Fruit fly (Drosophila melanogaster): ENCODE measurements around the gene Gr36b.

Gene Gr36b

DNA sequence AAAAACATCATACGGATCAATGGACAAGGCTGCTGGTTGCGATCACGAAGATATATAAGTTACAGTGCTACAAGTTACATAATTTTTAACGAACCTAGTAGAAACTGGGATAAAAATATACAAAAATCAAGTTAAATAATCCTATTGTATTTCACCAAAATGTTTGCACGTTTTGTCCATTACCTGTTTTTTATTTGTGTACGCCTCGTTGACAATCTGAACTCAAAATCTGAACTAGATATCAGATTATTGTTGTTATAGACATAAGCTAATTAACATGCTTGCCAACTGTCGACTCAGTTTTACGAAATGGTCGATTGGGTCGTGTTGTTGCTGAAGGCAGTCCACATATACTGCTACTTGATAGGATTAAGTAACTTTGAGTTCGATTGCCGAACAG is at the start of gene Gr36b:
TSS of gene Gr36b (plus strand) at position 301 of the 400 bp plus-strand sequence.
- no peak for TF ChIP-seq CG17801 (GFP tag; optimal IDR thresholded peaks at IDR 0.05; ENCODE audit: partially characterized antibody)

DNA sequence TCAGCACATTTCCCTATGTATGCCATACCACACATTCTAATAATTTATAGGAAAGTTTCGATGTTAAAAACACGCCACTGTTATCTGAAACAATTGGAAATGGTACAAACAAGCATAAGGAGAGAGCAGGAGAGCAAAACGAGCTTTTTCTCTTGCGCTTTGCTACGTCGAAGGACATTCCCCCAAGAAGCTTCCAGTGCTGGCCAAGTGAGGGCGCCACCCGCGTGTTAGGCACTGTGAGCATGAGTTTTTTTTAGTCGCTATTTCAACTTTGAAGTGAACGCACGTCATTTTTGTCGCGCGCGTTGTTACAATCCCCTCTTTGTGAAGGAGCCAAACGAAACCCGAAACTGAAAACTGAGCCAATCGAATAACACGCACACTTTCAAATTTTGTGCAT is 47.8 kb upstream of the Gr36b start, which contains the start of the genes CG34106 and beat-IIIa:
TSS of gene CG34106 (plus strand) at position 230 of the 400 bp plus-strand sequence.
TSS of gene beat-IIIa (plus strand) at position 230 of the 400 bp plus-strand sequence.
- TF ChIP-seq CG17801 (GFP tag; optimal IDR thresholded peaks at IDR 0.05; ENCODE audit: partially characterized antibody) = no peak

DNA sequence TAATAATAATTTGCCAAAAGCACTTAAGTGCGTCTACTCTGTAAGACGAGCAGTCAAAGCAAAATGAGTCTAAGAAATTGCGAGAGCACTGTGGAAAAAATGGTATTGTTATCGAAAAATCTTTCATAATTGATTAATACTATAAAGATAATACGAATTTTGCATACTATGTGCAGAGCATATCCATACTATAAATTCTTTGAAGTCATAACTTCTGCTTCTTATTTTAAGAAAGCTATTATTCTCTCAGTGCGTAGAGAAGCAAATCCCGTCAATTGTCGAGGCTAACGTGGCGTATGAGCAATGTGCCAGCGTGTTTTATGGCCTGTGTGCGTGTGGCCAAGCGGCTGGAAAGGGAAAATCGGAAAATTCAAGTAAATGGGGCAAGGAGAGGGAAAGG is 18.9 kb upstream of the Gr36b start:
- TF ChIP-seq CG17801 (GFP tag; optimal IDR thresholded peaks at IDR 0.05; ENCODE audit: partially characterized antibody) = no peak

DNA sequence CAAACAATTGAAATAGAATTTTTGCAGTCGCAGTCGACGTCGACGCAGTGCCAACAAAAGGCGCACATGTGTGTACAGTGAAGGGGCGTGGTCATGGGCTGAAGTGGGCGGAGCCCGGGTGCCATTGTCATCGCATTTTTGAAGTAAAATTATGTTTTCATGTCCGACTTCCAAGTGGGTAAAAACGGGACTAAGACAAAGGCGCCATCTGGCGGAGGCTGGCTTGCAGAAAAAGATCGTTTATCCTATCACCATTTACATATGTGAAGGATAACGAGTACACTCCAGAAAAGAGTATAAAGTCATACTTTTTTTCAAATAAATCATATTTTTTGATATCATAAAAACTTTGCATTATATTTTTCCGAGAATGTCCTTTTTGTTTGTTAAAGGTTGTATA is 15.2 kb upstream of the Gr36b start:
- no peak for TF ChIP-seq CG17801 (GFP tag; optimal IDR thresholded peaks at IDR 0.05; ENCODE audit: partially characterized antibody)

DNA sequence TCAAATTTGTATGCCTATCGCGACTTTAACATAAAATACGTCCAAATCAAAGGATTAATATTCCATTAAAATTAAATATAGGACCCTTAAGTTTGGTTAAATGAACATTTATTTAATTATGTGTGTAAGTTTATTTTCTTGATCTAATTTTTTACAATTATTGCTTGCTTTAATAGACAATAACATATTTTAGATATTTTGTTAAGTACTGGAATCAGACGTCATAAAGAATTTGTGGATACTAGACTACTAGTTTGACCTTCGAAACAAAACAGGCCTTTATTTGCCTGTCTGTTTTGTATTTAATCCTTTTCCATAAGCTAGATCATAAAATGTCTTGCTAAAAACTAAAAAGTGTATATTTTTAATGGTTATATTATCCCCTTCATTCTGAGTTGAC is 5.4 kb upstream of the Gr36b start, which contains the start of gene CG34169:
TSS of gene CG34169 (plus strand) at position 301 of the 400 bp plus-strand sequence.
- no peak for TF ChIP-seq CG17801 (GFP tag; optimal IDR thresholded peaks at IDR 0.05; ENCODE audit: partially characterized antibody)

DNA sequence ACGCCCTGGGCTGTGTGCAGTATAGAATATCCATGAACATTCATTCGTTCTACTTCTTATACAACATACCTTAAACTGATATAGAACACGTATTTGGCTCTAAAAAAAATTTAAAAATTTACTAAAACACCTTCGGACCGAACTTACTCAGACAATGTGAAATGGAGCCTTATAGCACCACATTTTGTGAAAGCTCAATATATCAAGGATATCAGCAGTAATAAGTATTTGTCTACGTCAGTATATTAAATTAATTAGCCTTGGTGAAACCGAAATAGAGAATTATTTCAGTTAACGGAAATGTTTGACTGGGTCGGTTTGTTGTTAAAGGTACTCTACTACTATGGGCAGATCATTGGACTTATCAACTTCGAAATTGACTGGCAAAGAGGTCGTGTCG is 2.3 kb upstream of the Gr36b start, which contains the start of gene Gr36a:
TSS of gene Gr36a (plus strand) at position 301 of the 400 bp plus-strand sequence.
- TF ChIP-seq CG17801 (GFP tag; optimal IDR thresholded peaks at IDR 0.05; ENCODE audit: partially characterized antibody) = no peak

DNA sequence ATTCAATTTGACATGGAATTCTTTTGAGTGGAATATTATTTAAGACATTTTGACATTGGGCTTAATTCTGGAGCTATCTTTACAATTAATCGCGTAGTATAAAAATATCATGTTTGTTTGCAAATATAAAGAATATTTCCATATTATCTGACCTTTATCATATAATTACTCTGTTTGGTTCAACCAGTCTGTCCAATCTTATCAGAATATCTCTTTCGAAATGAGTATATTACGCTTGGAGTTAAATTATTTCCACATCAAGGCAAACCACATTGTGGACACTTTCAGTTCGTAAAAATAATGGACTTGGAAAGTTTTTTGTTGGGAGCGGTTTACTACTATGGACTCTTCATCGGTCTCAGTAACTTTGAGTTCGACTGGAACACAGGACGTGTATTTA is 1.5 kb downstream of the Gr36b start, which contains the start of gene Gr36c:
TSS of gene Gr36c (plus strand) at position 301 of the 400 bp plus-strand sequence.
- TF ChIP-seq CG17801 (GFP tag; optimal IDR thresholded peaks at IDR 0.05; ENCODE audit: partially characterized antibody) = no peak

DNA sequence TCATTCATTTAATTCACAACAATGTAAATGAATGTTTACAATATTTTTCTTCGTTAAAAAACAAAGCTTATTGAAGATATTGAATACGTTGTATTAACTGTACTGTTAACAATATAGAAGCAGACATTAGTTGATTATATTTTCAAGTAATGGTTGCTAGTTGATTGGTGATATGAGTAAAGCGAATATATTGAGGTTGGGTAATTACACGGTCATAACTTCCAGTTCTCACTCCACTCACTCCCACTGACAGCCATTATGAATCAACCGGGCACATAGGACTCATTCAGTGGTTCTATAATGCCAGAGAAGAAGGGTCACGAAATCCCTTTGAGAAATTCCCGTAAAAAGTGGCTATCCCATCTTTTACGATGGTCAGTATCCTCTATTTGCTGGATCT is 3.1 kb downstream of the Gr36b start, which contains the start of gene Grl36a:
TSS of gene Grl36a (plus strand) at position 301 of the 400 bp plus-strand sequence.
- TF ChIP-seq CG17801 (GFP tag; optimal IDR thresholded peaks at IDR 0.05; ENCODE audit: partially characterized antibody) = no peak

DNA sequence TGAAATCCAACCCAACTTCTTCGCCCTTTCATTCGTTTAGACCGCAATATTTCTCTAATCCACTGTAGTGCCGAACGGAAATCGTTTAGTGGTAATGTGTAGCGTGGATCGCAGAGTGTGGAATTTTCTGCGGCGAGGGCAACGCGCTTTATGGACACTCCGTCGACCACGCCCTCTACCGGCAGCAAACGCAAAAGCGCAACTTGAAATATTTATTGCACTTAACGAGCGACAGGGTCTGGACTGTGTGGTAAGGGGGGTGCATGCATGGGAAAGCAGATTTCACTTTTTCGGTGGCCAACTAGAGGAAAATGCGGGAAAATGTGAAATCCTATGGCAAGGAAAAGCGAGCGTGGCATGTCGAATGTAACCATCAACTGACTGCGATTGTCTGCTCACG is 16.6 kb downstream of the Gr36b start:
- TF ChIP-seq CG17801 (GFP tag; optimal IDR thresholded peaks at IDR 0.05; ENCODE audit: partially characterized antibody) = no peak

DNA sequence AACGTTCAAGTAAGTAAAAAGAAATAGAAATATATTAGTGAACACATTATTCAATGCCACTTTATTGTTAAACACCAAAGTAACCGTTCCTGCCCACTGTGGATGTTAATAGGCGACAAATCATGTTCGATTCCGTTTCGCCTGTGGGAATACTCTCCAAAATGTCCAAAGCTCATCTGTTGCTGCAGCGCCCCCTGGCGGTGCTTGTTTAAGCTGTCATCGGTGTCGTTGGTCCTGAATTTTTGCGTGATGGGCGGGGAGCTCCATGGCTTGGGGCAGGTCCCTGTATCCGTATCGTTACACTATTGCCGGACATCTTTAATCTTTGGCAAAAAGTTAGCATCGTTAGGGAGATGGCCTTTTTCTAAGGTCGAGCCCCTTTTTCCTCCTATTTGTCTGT is 23.2 kb downstream of the Gr36b start:
- TF ChIP-seq CG17801 (GFP tag; optimal IDR thresholded peaks at IDR 0.05; ENCODE audit: partially characterized antibody) = no peak

DNA sequence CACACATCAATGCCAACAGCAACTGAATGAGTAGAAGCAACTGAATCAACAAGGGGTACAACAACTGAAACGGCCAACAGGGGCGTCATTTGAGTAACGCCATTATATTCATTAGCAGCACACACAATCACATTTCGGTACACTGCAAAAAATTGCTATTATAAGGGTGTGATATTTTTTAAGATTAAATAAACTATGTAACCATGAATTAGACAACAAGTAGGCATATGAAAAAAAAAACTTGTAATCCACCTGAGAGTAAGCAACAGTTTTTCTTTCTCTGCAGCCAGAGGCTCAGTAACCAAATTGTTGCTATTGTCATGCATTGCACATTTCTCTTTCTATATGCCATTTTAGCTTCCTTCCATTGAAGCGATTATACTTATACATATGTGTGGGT is 25.3 kb downstream of the Gr36b start:
- TF ChIP-seq CG17801 (GFP tag; optimal IDR thresholded peaks at IDR 0.05; ENCODE audit: partially characterized antibody) = no peak

DNA sequence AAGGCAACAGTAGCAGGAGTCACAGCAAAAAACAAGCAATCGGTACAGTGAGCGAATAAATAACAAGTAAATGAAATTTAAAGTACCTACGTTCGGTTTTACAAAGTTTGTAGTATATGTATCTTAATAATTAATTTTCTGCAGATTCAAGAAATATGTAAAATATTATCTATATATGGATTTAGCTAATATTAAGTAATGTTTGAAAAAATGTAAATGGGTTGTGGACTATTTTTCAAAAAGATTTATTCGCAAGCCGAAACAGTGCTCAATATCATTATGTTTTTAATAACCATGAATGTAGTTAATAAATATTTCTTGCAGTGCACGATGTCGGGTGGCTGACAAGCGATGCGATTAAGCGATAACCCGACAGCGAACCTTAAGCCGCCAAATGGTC is 28.5 kb downstream of the Gr36b start:
- TF ChIP-seq CG17801 (GFP tag; optimal IDR thresholded peaks at IDR 0.05; ENCODE audit: partially characterized antibody) = no peak

DNA sequence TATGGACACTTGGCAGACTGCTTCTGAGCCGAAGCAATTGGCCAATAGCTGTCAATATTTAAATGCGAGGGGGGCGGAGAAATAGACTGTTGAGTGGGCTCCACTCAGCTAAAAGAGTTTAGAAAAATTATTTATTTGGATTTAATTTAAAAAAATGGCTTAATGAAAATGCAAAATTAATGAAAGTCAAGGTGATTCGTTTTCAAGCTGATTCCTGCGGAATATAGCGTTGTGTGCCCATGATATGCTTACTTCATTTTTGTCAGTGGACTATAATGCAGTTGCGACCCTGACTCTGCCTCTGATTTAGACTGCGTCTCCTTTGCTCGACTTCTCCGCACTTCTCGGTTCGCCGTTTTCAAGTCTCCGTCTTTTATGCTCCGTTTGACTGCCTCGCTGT is 38.3 kb downstream of the Gr36b start:
- TF ChIP-seq CG17801 (GFP tag; optimal IDR thresholded peaks at IDR 0.05; ENCODE audit: partially characterized antibody) = no peak

DNA sequence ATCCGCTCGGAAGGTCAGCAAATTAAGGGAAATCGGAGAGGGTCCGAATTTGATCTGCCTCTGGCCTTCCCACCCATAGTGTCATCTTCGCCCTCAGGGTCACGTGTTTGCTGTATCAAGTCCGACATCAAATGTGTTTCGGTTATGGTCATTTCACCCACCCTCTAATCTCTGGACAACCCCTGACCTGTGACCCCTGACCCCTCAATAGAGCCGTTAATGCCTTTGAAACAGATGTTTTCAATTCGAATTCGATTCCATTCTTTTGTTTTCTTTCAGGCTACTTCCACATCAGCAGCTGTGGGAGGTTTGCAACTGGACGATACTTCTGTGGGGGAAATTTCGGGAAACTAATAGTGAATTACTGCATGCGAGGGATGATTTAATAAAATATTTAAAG is 42.9 kb downstream of the Gr36b start:
- no peak for TF ChIP-seq CG17801 (GFP tag; optimal IDR thresholded peaks at IDR 0.05; ENCODE audit: partially characterized antibody)

DNA sequence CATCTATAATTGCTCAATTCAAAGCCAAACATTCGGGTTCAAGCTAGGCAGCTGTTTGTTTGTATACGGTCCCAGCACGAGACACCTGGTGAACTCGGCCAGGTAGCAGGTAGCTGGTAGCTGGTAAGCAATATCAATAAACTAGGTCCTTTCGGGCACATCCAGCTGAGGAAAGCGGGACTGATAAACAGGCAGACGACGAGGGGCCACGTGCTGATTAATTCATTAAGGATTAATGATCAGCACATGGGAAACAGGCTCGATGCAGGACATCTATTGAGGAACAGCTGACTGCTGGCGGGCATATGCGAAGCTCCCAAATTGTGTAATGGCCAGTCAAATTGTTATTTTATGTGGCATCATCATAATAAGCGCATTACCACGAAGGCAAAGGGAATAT is 43.6 kb downstream of the Gr36b start:
- no peak for TF ChIP-seq CG17801 (GFP tag; optimal IDR thresholded peaks at IDR 0.05; ENCODE audit: partially characterized antibody)

DNA sequence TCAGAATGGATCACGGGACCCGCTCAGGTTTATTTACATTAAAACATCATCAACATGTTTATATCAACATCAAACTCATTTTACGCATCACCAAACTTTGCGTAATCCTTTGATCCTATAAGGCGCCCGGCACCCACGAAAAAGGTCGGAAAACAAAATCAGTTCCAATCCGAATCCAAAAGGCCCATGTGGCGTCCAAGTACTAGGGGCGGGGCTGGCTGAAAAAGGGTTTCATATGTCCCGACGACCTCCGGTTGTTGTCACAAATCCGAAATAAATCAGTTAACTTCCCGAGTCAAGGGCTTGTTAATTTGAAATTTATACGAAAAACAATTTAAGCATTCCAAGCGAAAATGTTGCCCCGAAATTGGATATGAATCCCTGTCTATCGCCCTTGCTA is 44.9 kb downstream of the Gr36b start:
- no peak for TF ChIP-seq CG17801 (GFP tag; optimal IDR thresholded peaks at IDR 0.05; ENCODE audit: partially characterized antibody)

DNA sequence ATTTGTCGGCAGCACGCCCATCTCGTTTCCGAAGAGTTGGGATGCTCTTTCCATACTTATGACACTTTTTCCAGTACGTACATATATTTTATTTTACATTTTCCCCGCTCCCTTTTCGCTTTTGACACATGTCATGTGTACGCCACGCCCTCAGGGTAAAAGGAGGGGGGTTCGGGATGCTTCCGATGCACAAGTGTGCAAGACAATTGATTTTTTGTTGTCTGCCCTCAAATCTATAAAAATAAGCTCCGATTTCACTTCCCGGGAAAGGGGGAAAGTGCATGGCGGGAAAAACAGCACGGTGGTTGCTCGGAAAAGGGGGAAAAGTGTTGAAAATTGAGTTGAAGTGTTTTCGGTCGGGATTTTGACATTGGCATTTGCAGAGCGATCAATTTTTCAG is 48.5 kb downstream of the Gr36b start:
- no peak for TF ChIP-seq CG17801 (GFP tag; optimal IDR thresholded peaks at IDR 0.05; ENCODE audit: partially characterized antibody)

All from ovary, adult (tissue).